Worm (Caenorhabditis elegans) whole organism, young adult: Measurements from ENCODE around the gene atg-16.2.

Experiments used
- F55B11.4 ChIP-seq: sonication (generic microtip); optimal IDR thresholded peaks from 2 replicates; lab custom pipeline; 2016; ENCODE audit warnings: missing compliant biosample characterization, missing genetic modification characterization, borderline replicate concordance; ENCODE audit not compliant: insufficient read depth
- ama-1 ChIP-seq, 3 experiments: fragments of 150-350 bp in 1 of 3; sonication (generic microtip) in 2 of 3; optimal IDR thresholded peaks; 2 replicates each; lab custom pipeline; 2014 to 2018; ENCODE audit warnings: missing biosample characterization in 2 of 3, missing genetic modification characterization in 2 of 3, missing genetic modification reagents in 2 of 3
- aptf-3 ChIP-seq: fragments of 200-800 bp; sonication (Bioruptor generic); IDR thresholded peaks from 2 replicates; pipeline ENCODE4 v1.3.6; 2022; ENCODE audit warnings: missing genetic modification characterization, missing compliant biosample characterization
- cebp-2 ChIP-seq: fragments of 200-800 bp; sonication (Bioruptor generic); IDR thresholded peaks from 2 replicates; pipeline ENCODE4 v1.3.6; 2022; ENCODE audit warnings: missing genetic modification characterization, missing compliant biosample characterization
- ceh-27 ChIP-seq: fragments of 200-800 bp; sonication (Bioruptor generic); optimal IDR thresholded peaks from 2 replicates; lab custom pipeline; 2018; ENCODE audit warnings: mild to moderate bottlenecking, missing genetic modification characterization, moderate library complexity, missing compliant biosample characterization
- madf-3 ChIP-seq: fragments of 200-800 bp; sonication (Bioruptor generic); IDR thresholded peaks from 2 replicates; pipeline ENCODE4 v1.3.6; 2022; ENCODE audit warnings: missing genetic modification reagents, missing genetic modification characterization, missing compliant biosample characterization
- mxl-1 ChIP-seq: sonication (generic microtip); optimal IDR thresholded peaks from 2 replicates; lab custom pipeline; 2016; ENCODE audit warnings: missing genetic modification characterization, missing compliant biosample characterization
- nfya-1 ChIP-seq: sonication (generic microtip); optimal IDR thresholded peaks from 2 replicates; lab custom pipeline; 2017; ENCODE audit warnings: antibody characterized with exemption, missing compliant biosample characterization, missing genetic modification characterization, borderline replicate concordance; ENCODE audit not compliant: insufficient read depth
- snpc-1.1 ChIP-seq: sonication (generic microtip); optimal IDR thresholded peaks from 2 replicates; lab custom pipeline; 2017; ENCODE audit warnings: missing genetic modification characterization, mild to moderate bottlenecking, missing compliant biosample characterization, antibody characterized with exemption, moderate library complexity, missing genotype, missing genetic modification reagents; ENCODE audit not compliant: insufficient read depth
- ztf-22 ChIP-seq: fragments of 200-800 bp; sonication (Bioruptor generic); optimal IDR thresholded peaks from 2 replicates; lab custom pipeline; 2018; ENCODE audit warnings: mild to moderate bottlenecking, missing genetic modification characterization, moderate library complexity, missing compliant biosample characterization

DNA sequence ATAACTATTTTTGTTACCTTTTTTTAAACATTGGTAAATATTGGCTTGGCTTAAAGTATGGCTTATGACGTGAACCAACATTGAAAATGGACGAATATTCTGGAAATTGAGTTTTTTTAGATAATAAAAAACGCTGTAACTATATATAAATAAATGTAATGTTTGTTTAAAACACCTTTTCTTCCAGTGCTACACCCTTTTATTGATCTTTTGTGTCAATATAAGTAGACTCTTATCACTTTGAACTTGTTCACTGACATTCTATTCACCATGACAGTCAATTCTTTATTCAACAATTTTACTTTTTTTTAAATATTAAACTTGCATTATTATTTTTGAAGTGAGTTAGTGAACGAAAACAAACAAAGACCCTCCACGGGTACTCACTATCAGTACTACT lies 50.0 kb downstream of the atg-16.2 start, which contains the start of gene T25D10.1:
- TF ChIP-seq snpc-1.1 (tag; lab: Kevin White, UChicago) (no peak), nfya-1 (tag; lab: Kevin White, UChicago) (no peak), madf-3 (GFP tag; lab: Robert Waterston, UW) (no peak), ceh-27 (GFP tag; lab: Kevin White, UChicago) (no peak), aptf-3 (no peak), mxl-1 (tag; lab: Kevin White, UChicago) (no peak), ama-1 (optimal IDR thresholded peaks at IDR 0.05; lab: Kevin White, UChicago) (no peak), ama-1 (GFP tag; optimal IDR thresholded peaks at IDR 0.05; lab: Kevin White, UChicago) (no peak), F55B11.4 (tag; lab: Kevin White, UChicago) (no peak), cebp-2 (GFP tag; lab: Robert Waterston, UW) (no peak), ztf-22 (GFP tag; lab: Kevin White, UChicago) (no peak)
